Worm (Caenorhabditis elegans) whole organism, young adult: ENCODE data around the gene cyp-14A1.

ENCODE experiments used
- K12H6.12 ChIP-seq: fragments of 200-800 bp; sonication (Bioruptor generic); optimal IDR thresholded peaks from 2 replicates; lab custom pipeline; 2018; ENCODE audit warnings: mild to moderate bottlenecking, missing genetic modification characterization, missing compliant biosample characterization
- Y53F4B.3 ChIP-seq: fragments of 200-800 bp; sonication (Bioruptor generic); IDR thresholded peaks from 2 replicates; pipeline ENCODE4 v1.3.6; 2022; ENCODE audit warnings: missing genetic modification reagents, missing genetic modification characterization, missing compliant biosample characterization
- Y56A3A.18 ChIP-seq: fragments of 200-800 bp; sonication (Bioruptor generic); IDR thresholded peaks from 2 replicates; pipeline ENCODE4 v1.3.6; 2022; ENCODE audit warnings: missing genetic modification reagents, missing genetic modification characterization, missing compliant biosample characterization
- ZK185.1 ChIP-seq: sonication (generic microtip); optimal IDR thresholded peaks from 2 replicates; lab custom pipeline; 2016; ENCODE audit warnings: mild to moderate bottlenecking, missing genetic modification characterization, missing compliant biosample characterization; ENCODE audit not compliant: poor library complexity, severe bottlenecking
- cebp-1 ChIP-seq, 2 experiments: fragments of 200-800 bp in 1 of 2; sonication (Bioruptor generic) in 1 of 2; sonication (generic microtip) in 1 of 2; IDR thresholded peaks in 1 of 2; optimal IDR thresholded peaks in 1 of 2; 2 replicates each; pipeline versions ENCODE4 v1.3.6 to Lab custom; 2017 to 2022; ENCODE audit warnings: missing compliant biosample characterization in 2 of 2, missing genetic modification characterization in 2 of 2, mild to moderate bottlenecking in 1 of 2, missing genetic modification reagents in 1 of 2, moderate library complexity in 1 of 2
- ceh-100 ChIP-seq: fragments of 200-800 bp; sonication (Bioruptor generic); IDR thresholded peaks from 2 replicates; pipeline ENCODE4 v1.3.6; 2022; ENCODE audit warnings: missing genetic modification reagents, missing genetic modification characterization, missing compliant biosample characterization
- dpl-1 ChIP-seq: fragments of 150-350 bp; optimal IDR thresholded peaks from 2 replicates; lab custom pipeline; 2014; ENCODE audit warnings: missing biosample characterization, missing genetic modification reagents, missing genetic modification characterization
- efl-1 ChIP-seq: fragments of 150-350 bp; optimal IDR thresholded peaks from 2 replicates; lab custom pipeline; 2014; ENCODE audit warnings: missing biosample characterization, missing genetic modification reagents, missing genetic modification characterization
- egl-18 ChIP-seq: fragments of 200-800 bp; sonication (Bioruptor generic); IDR thresholded peaks from 2 replicates; pipeline ENCODE4 v1.3.6; 2022; ENCODE audit warnings: missing genetic modification reagents, missing genetic modification characterization, missing compliant biosample characterization
- fkh-3 ChIP-seq: sonication (generic microtip); optimal IDR thresholded peaks from 2 replicates; lab custom pipeline; 2016; ENCODE audit warnings: mild to moderate bottlenecking, missing genetic modification characterization, missing compliant biosample characterization
- hmg-1.2 ChIP-seq: fragments of 200-800 bp; sonication (Bioruptor generic); IDR thresholded peaks from 2 replicates; pipeline ENCODE4 v1.3.6; 2022; ENCODE audit warnings: missing genetic modification reagents, missing genetic modification characterization, missing compliant biosample characterization
- hsf-1 ChIP-seq: fragments of 200-800 bp; sonication (Bioruptor generic); IDR thresholded peaks from 2 replicates; pipeline ENCODE4 v1.3.6; 2022; ENCODE audit warnings: missing genetic modification reagents, missing genetic modification characterization, missing compliant biosample characterization
- lin-26 ChIP-seq: fragments of 200-800 bp; sonication (Bioruptor generic); IDR thresholded peaks from 2 replicates; pipeline ENCODE4 v1.3.6; 2022; ENCODE audit warnings: missing genetic modification reagents, missing genetic modification characterization, missing compliant biosample characterization
- lsl-1 ChIP-seq: fragments of 200-800 bp; sonication (Bioruptor generic); optimal IDR thresholded peaks from 2 replicates; lab custom pipeline; 2018; ENCODE audit warnings: mild to moderate bottlenecking, missing genetic modification characterization, moderate library complexity, missing compliant biosample characterization
- madf-6 ChIP-seq: fragments of 200-800 bp; sonication (Bioruptor generic); IDR thresholded peaks from 2 replicates; pipeline ENCODE4 v1.3.6; 2022; ENCODE audit warnings: missing genetic modification reagents, missing genetic modification characterization, missing compliant biosample characterization
- mes-4 ChIP-seq: sonication (generic microtip); optimal IDR thresholded peaks from 2 replicates; lab custom pipeline; 2016; ENCODE audit warnings: missing genotype, missing genetic modification characterization, missing compliant biosample characterization
- mxl-1 ChIP-seq: sonication (generic microtip); optimal IDR thresholded peaks from 2 replicates; lab custom pipeline; 2016; ENCODE audit warnings: missing genetic modification characterization, missing compliant biosample characterization
- nfya-2 ChIP-seq: fragments of 200-800 bp; sonication (Bioruptor generic); IDR thresholded peaks from 2 replicates; pipeline ENCODE4 v1.3.6; 2022; ENCODE audit warnings: missing genetic modification reagents, missing genetic modification characterization, missing compliant biosample characterization
- pha-4 ChIP-seq: fragments of 150-350 bp; sonication (generic microtip); optimal IDR thresholded peaks from 2 replicates; lab custom pipeline; 2014; ENCODE audit warnings: missing biosample characterization, missing genetic modification reagents, missing genetic modification characterization
- snpc-4 ChIP-seq, 5 experiments: fragments of 150-350 bp in 1 of 5; sonication (generic microtip) in 4 of 5; optimal IDR thresholded peaks; 2 replicates each; lab custom pipeline; 2014 to 2018; ENCODE audit warnings: missing genetic modification characterization in 5 of 5, missing biosample characterization in 3 of 5, antibody characterized with exemption in 2 of 5, mild to moderate bottlenecking in 2 of 5, missing compliant biosample characterization in 2 of 5, missing genotype in 2 of 5, moderate library complexity in 2 of 5, missing genetic modification reagents in 1 of 5

The cyp-14A1 gene

ce11 chrX:13216802-13217201, 50.4 kb downstream of the cyp-14A1 start, which contains the start of gene R12H7.4:
TSS of gene R12H7.4 (plus strand) at chrX:13217102.
- TF ChIP-seq egl-18 (no peak), dpl-1 (GFP tag; lab: Kevin White, UChicago) (no peak), ZK185.1 (tag; lab: Kevin White, UChicago) (no peak), pha-4 (no peak), efl-1 (GFP tag; lab: Kevin White, UChicago) (no peak), cebp-1 (GFP tag; IDR thresholded peaks at IDR 0.05; lab: Robert Waterston, UW) (no peak), cebp-1 (tag; optimal IDR thresholded peaks at IDR 0.05; lab: Kevin White, UChicago) (no peak), lsl-1 (GFP tag; lab: Kevin White, UChicago) (no peak), hmg-1.2 (GFP tag; lab: Robert Waterston, UW) (no peak), snpc-4 (GFP tag; optimal IDR thresholded peaks at IDR 0.05; lab: Kevin White, UChicago) (no peak), snpc-4 (tag; optimal IDR thresholded peaks at IDR 0.05; lab: Kevin White, UChicago) (no peak), K12H6.12 (no peak), Y56A3A.18 (GFP tag; lab: Robert Waterston, UW) (no peak), fkh-3 (no peak), hsf-1 (GFP tag; lab: Robert Waterston, UW) (no peak), lin-26 (GFP tag; lab: Robert Waterston, UW) (no peak), ceh-100 (GFP tag; lab: Robert Waterston, UW) (no peak), mxl-1 (no peak), nfya-2 (GFP tag; lab: Robert Waterston, UW) (no peak), Y53F4B.3 (no peak), madf-6 (GFP tag; lab: Robert Waterston, UW) (no peak), mes-4 (no peak)
